Worm (Caenorhabditis elegans) whole organism, L2 larva: ENCODE measurements around the gene F26F2.7.

Experiments
- F13H6.1 ChIP-seq: sonication (generic microtip); optimal IDR thresholded peaks from 2 replicates; lab custom pipeline; 2016; ENCODE audit warnings: missing genetic modification characterization, missing compliant biosample characterization
- ceh-16 ChIP-seq: fragments of 150-350 bp; optimal IDR thresholded peaks from 2 replicates; lab custom pipeline; 2014; ENCODE audit warnings: missing biosample characterization, missing genetic modification characterization
- egl-27 ChIP-seq: sonication (generic microtip); optimal IDR thresholded peaks from 3 replicates; lab custom pipeline; 2017; ENCODE audit warnings: missing biosample characterization, missing genetic modification reagents, missing genetic modification characterization
- fos-1 ChIP-seq: fragments of 150-350 bp; optimal IDR thresholded peaks from 2 replicates; lab custom pipeline; 2014; ENCODE audit warnings: missing biosample characterization, missing genetic modification characterization
- lin-11 ChIP-seq: fragments of 150-350 bp; sonication (generic microtip); optimal IDR thresholded peaks from 2 replicates; lab custom pipeline; 2014; ENCODE audit warnings: missing biosample characterization, missing genetic modification characterization, inconsistent platforms, mixed read lengths
- mab-5 ChIP-seq: fragments of 150-350 bp; optimal IDR thresholded peaks from 2 replicates; lab custom pipeline; 2014; ENCODE audit warnings: missing biosample characterization, missing genetic modification characterization
- mdl-1 ChIP-seq, 2 experiments: fragments of 150-350 bp in 1 of 2; sonication (generic microtip) in 1 of 2; optimal IDR thresholded peaks; 2 replicates each; lab custom pipeline; 2017; ENCODE audit warnings: missing biosample characterization in 2 of 2, missing genetic modification characterization in 2 of 2
- nhr-10 ChIP-seq: sonication (generic microtip); optimal IDR thresholded peaks from 2 replicates; lab custom pipeline; 2017; ENCODE audit warnings: missing biosample characterization, missing genetic modification characterization
- nhr-6 ChIP-seq: fragments of 150-350 bp; optimal IDR thresholded peaks from 2 replicates; lab custom pipeline; 2014; ENCODE audit warnings: missing biosample characterization, missing genetic modification characterization
- unc-39 ChIP-seq: fragments of 150-350 bp; optimal IDR thresholded peaks from 2 replicates; lab custom pipeline; 2014; ENCODE audit warnings: missing biosample characterization, missing genetic modification characterization
- unc-55 ChIP-seq: fragments of 150-350 bp; sonication (generic microtip); optimal IDR thresholded peaks from 3 replicates; lab custom pipeline; 2014; ENCODE audit warnings: missing biosample characterization, missing genetic modification reagents, missing genetic modification characterization
- unc-62 ChIP-seq: fragments of 150-350 bp; optimal IDR thresholded peaks from 2 replicates; lab custom pipeline; 2014; ENCODE audit warnings: missing biosample characterization, missing genetic modification reagents, missing genetic modification characterization

- TF ChIP-seq lin-11 (tag; lab: Kevin White, UChicago) (no peak), unc-39 (no peak), nhr-6 (tag; lab: Kevin White, UChicago) (no peak), mab-5 (no peak), unc-62 (GFP tag; lab: Kevin White, UChicago) (no peak), mdl-1 (tag; optimal IDR thresholded peaks at IDR 0.05; lab: Kevin White, UChicago) (no peak), fos-1 (tag; lab: Kevin White, UChicago) (no peak), egl-27 (tag; lab: Kevin White, UChicago) (no peak), nhr-10 (tag; lab: Kevin White, UChicago) (no peak), unc-55 (GFP tag; lab: Kevin White, UChicago) (no peak), F13H6.1 (tag; lab: Kevin White, UChicago) (no peak), ceh-16 (tag; lab: Kevin White, UChicago) (no peak)
Measured at ce11 chrV:20609494-20609893, 28.7 kb downstream of the F26F2.7 start, which contains the start of gene grd-2.
